Worm (Caenorhabditis elegans) whole organism, young adult: Measurements from ENCODE around the gene C01G10.18.

ENCODE experiments used
- B0019.2 ChIP-seq: fragments of 200-800 bp; sonication (Bioruptor generic); conservative IDR thresholded peaks from 2 replicates; pipeline ENCODE4 v1.3.6; 2022; ENCODE audit warnings: missing genetic modification reagents, missing genetic modification characterization, missing compliant biosample characterization
- B0035.1 ChIP-seq: sonication (generic microtip); optimal IDR thresholded peaks from 2 replicates; lab custom pipeline; 2016; ENCODE audit warnings: missing genetic modification characterization, mild to moderate bottlenecking, missing compliant biosample characterization, missing genotype, missing genetic modification reagents
- C06A6.2 ChIP-seq: fragments of 200-800 bp; sonication (Bioruptor generic); conservative IDR thresholded peaks from 2 replicates; pipeline ENCODE4 v1.3.6; 2022; ENCODE audit warnings: missing genetic modification characterization, missing compliant biosample characterization
- F22D6.2 ChIP-seq: sonication (generic microtip); optimal IDR thresholded peaks from 2 replicates; lab custom pipeline; 2016; ENCODE audit warnings: mild to moderate bottlenecking, missing genetic modification characterization, missing compliant biosample characterization
- F33H1.4 ChIP-seq: fragments of 200-800 bp; sonication (Bioruptor generic); IDR thresholded peaks from 2 replicates; pipeline ENCODE4 v1.3.6; 2022; ENCODE audit warnings: missing genetic modification reagents, missing genetic modification characterization, missing compliant biosample characterization
- K12H6.12 ChIP-seq: fragments of 200-800 bp; sonication (Bioruptor generic); optimal IDR thresholded peaks from 2 replicates; lab custom pipeline; 2018; ENCODE audit warnings: mild to moderate bottlenecking, missing genetic modification characterization, missing compliant biosample characterization
- T26A5.8 ChIP-seq: sonication (generic microtip); optimal IDR thresholded peaks from 2 replicates; lab custom pipeline; 2016; ENCODE audit warnings: missing genetic modification characterization, missing compliant biosample characterization
- Y53G8AR.9 ChIP-seq: fragments of 200-800 bp; sonication (Bioruptor generic); conservative IDR thresholded peaks from 2 replicates; pipeline ENCODE4 v1.3.6; 2022; ENCODE audit warnings: missing genetic modification reagents, missing genetic modification characterization, missing compliant biosample characterization
- Y67H2A.10 ChIP-seq: fragments of 200-800 bp; sonication (Bioruptor generic); conservative IDR thresholded peaks from 2 replicates; pipeline ENCODE4 v1.3.6; 2022; ENCODE audit warnings: missing genetic modification reagents, missing genetic modification characterization, missing compliant biosample characterization
- akir-1 ChIP-seq: fragments of 200-800 bp; sonication (Bioruptor generic); optimal IDR thresholded peaks from 2 replicates; lab custom pipeline; 2018; ENCODE audit warnings: mild to moderate bottlenecking, missing genetic modification characterization, moderate library complexity, missing compliant biosample characterization
- attf-3 ChIP-seq: fragments of 200-800 bp; sonication (Bioruptor generic); conservative IDR thresholded peaks from 2 replicates; pipeline ENCODE4 v1.3.6; 2022; ENCODE audit warnings: missing genetic modification reagents, missing genetic modification characterization, missing compliant biosample characterization
- cebp-1 ChIP-seq, 2 experiments: fragments of 200-800 bp in 1 of 2; sonication (Bioruptor generic) in 1 of 2; sonication (generic microtip) in 1 of 2; IDR thresholded peaks in 1 of 2; optimal IDR thresholded peaks in 1 of 2; 2 replicates each; pipeline versions ENCODE4 v1.3.6 to Lab custom; 2017 to 2022; ENCODE audit warnings: missing compliant biosample characterization in 2 of 2, missing genetic modification characterization in 2 of 2, mild to moderate bottlenecking in 1 of 2, missing genetic modification reagents in 1 of 2, moderate library complexity in 1 of 2
- cebp-2 ChIP-seq: fragments of 200-800 bp; sonication (Bioruptor generic); IDR thresholded peaks from 2 replicates; pipeline ENCODE4 v1.3.6; 2022; ENCODE audit warnings: missing genetic modification characterization, missing compliant biosample characterization
- ceh-58 ChIP-seq: fragments of 200-800 bp; sonication (Bioruptor generic); IDR thresholded peaks from 2 replicates; pipeline ENCODE4 v1.3.6; 2022; ENCODE audit warnings: missing genetic modification characterization, missing compliant biosample characterization
- ceh-79 ChIP-seq: sonication (generic microtip); optimal IDR thresholded peaks from 2 replicates; lab custom pipeline; 2017; ENCODE audit warnings: mild to moderate bottlenecking, missing genetic modification characterization, missing compliant biosample characterization
- die-1 ChIP-seq: sonication (generic microtip); optimal IDR thresholded peaks from 2 replicates; lab custom pipeline; 2016; ENCODE audit warnings: missing genotype, mild to moderate bottlenecking, missing genetic modification characterization, missing compliant biosample characterization
- egl-18 ChIP-seq: fragments of 200-800 bp; sonication (Bioruptor generic); IDR thresholded peaks from 2 replicates; pipeline ENCODE4 v1.3.6; 2022; ENCODE audit warnings: missing genetic modification reagents, missing genetic modification characterization, missing compliant biosample characterization
- egrh-3 ChIP-seq: fragments of 200-800 bp; sonication (Bioruptor generic); IDR thresholded peaks from 2 replicates; pipeline ENCODE4 v1.3.6; 2022; ENCODE audit warnings: missing genetic modification reagents, missing genetic modification characterization, missing compliant biosample characterization
- ekl-4 ChIP-seq: fragments of 200-800 bp; sonication (Bioruptor generic); IDR thresholded peaks from 2 replicates; pipeline ENCODE4 v1.3.6; 2022; ENCODE audit warnings: missing genetic modification reagents, missing genetic modification characterization, missing compliant biosample characterization
- hlh-26 ChIP-seq: fragments of 200-800 bp; sonication (Bioruptor generic); conservative IDR thresholded peaks from 2 replicates; pipeline ENCODE4 v1.3.6; 2022; ENCODE audit warnings: missing genetic modification reagents, missing genetic modification characterization, missing compliant biosample characterization
- hsf-1 ChIP-seq: fragments of 200-800 bp; sonication (Bioruptor generic); IDR thresholded peaks from 2 replicates; pipeline ENCODE4 v1.3.6; 2022; ENCODE audit warnings: missing genetic modification reagents, missing genetic modification characterization, missing compliant biosample characterization
- let-607 ChIP-seq, 2 experiments: fragments of 200-800 bp in 1 of 2; sonication (Bioruptor generic) in 1 of 2; sonication (generic microtip) in 1 of 2; optimal IDR thresholded peaks; 2 replicates each; lab custom pipeline; 2016 to 2018; ENCODE audit warnings: mild to moderate bottlenecking in 2 of 2, missing compliant biosample characterization in 2 of 2, missing genetic modification characterization in 2 of 2, moderate library complexity in 2 of 2, missing genotype in 1 of 2
- lin-35 ChIP-seq, 3 experiments: fragments of 150-350 bp in 2 of 3; sonication (generic microtip) in 1 of 3; optimal IDR thresholded peaks; 2 replicates each; lab custom pipeline; 2014 to 2018; ENCODE audit warnings: missing biosample characterization in 3 of 3, missing genetic modification characterization in 3 of 3, missing genetic modification reagents in 3 of 3
- lsy-27 ChIP-seq: sonication (generic microtip); optimal IDR thresholded peaks from 2 replicates; lab custom pipeline; 2017; ENCODE audit warnings: missing genetic modification characterization, mild to moderate bottlenecking, missing compliant biosample characterization, antibody characterized with exemption, missing genotype, borderline replicate concordance; ENCODE audit not compliant: insufficient read depth
- madf-3 ChIP-seq: fragments of 200-800 bp; sonication (Bioruptor generic); IDR thresholded peaks from 2 replicates; pipeline ENCODE4 v1.3.6; 2022; ENCODE audit warnings: missing genetic modification reagents, missing genetic modification characterization, missing compliant biosample characterization
- madf-6 ChIP-seq: fragments of 200-800 bp; sonication (Bioruptor generic); IDR thresholded peaks from 2 replicates; pipeline ENCODE4 v1.3.6; 2022; ENCODE audit warnings: missing genetic modification reagents, missing genetic modification characterization, missing compliant biosample characterization
- mcd-1 ChIP-seq: fragments of 200-800 bp; sonication (Bioruptor generic); IDR thresholded peaks from 2 replicates; pipeline ENCODE4 v1.3.6; 2022; ENCODE audit warnings: missing genetic modification reagents, missing genetic modification characterization, missing compliant biosample characterization
- mel-28 ChIP-seq: sonication (generic microtip); optimal IDR thresholded peaks from 2 replicates; lab custom pipeline; 2016; ENCODE audit warnings: borderline replicate concordance, mild to moderate bottlenecking, missing genetic modification characterization, missing compliant biosample characterization
- nfya-1 ChIP-seq: sonication (generic microtip); optimal IDR thresholded peaks from 2 replicates; lab custom pipeline; 2017; ENCODE audit warnings: antibody characterized with exemption, missing compliant biosample characterization, missing genetic modification characterization, borderline replicate concordance; ENCODE audit not compliant: insufficient read depth
- nfyb-1 ChIP-seq: fragments of 200-800 bp; sonication (Bioruptor generic); IDR thresholded peaks from 2 replicates; pipeline ENCODE4 v1.3.6; 2022; ENCODE audit warnings: missing genetic modification reagents, missing genetic modification characterization, missing compliant biosample characterization
- nhr-120 ChIP-seq: fragments of 200-800 bp; sonication (Bioruptor generic); IDR thresholded peaks from 2 replicates; pipeline ENCODE4 v1.3.6; 2022; ENCODE audit warnings: missing genetic modification characterization, missing compliant biosample characterization
- nhr-179 ChIP-seq: sonication (generic microtip); optimal IDR thresholded peaks from 2 replicates; lab custom pipeline; 2016; ENCODE audit warnings: mild to moderate bottlenecking, missing genetic modification characterization, missing compliant biosample characterization
- nhr-27 ChIP-seq: fragments of 200-800 bp; sonication (Bioruptor generic); optimal IDR thresholded peaks from 2 replicates; lab custom pipeline; 2018; ENCODE audit warnings: mild to moderate bottlenecking, missing genetic modification characterization, moderate library complexity, missing compliant biosample characterization
- pbrm-1 ChIP-seq: fragments of 200-800 bp; sonication (Bioruptor generic); IDR thresholded peaks from 2 replicates; pipeline ENCODE4 v1.3.6; 2022; ENCODE audit warnings: missing genetic modification reagents, missing genetic modification characterization, missing compliant biosample characterization
- pha-4 ChIP-seq: fragments of 150-350 bp; sonication (generic microtip); optimal IDR thresholded peaks from 2 replicates; lab custom pipeline; 2014; ENCODE audit warnings: missing biosample characterization, missing genetic modification reagents, missing genetic modification characterization
- sdz-38 ChIP-seq: sonication (generic microtip); optimal IDR thresholded peaks from 2 replicates; lab custom pipeline; 2016; ENCODE audit warnings: missing genotype, missing genetic modification characterization, missing compliant biosample characterization
- snpc-1.1 ChIP-seq: sonication (generic microtip); optimal IDR thresholded peaks from 2 replicates; lab custom pipeline; 2017; ENCODE audit warnings: missing genetic modification characterization, mild to moderate bottlenecking, missing compliant biosample characterization, antibody characterized with exemption, moderate library complexity, missing genotype, missing genetic modification reagents; ENCODE audit not compliant: insufficient read depth
- snpc-4 ChIP-seq, 5 experiments: fragments of 150-350 bp in 1 of 5; sonication (generic microtip) in 4 of 5; optimal IDR thresholded peaks; 2 replicates each; lab custom pipeline; 2014 to 2018; ENCODE audit warnings: missing genetic modification characterization in 5 of 5, missing biosample characterization in 3 of 5, antibody characterized with exemption in 2 of 5, mild to moderate bottlenecking in 2 of 5, missing compliant biosample characterization in 2 of 5, missing genotype in 2 of 5, moderate library complexity in 2 of 5, missing genetic modification reagents in 1 of 5
- sptf-2 ChIP-seq: fragments of 200-800 bp; sonication (Bioruptor generic); optimal IDR thresholded peaks from 2 replicates; lab custom pipeline; 2018; ENCODE audit warnings: mild to moderate bottlenecking, missing genetic modification characterization, missing compliant biosample characterization
- tbp1 ChIP-seq: fragments of 200-800 bp; sonication (Bioruptor generic); optimal IDR thresholded peaks from 2 replicates; lab custom pipeline; 2018; ENCODE audit warnings: mild to moderate bottlenecking, missing genetic modification characterization, missing compliant biosample characterization
- unc-62 ChIP-seq: fragments of 150-350 bp; optimal IDR thresholded peaks from 2 replicates; lab custom pipeline; 2014; ENCODE audit warnings: missing biosample characterization, missing genetic modification reagents, missing genetic modification characterization
- zfh-2 ChIP-seq: fragments of 200-800 bp; sonication (Bioruptor generic); conservative IDR thresholded peaks from 2 replicates; pipeline ENCODE4 v1.3.6; 2022; ENCODE audit warnings: missing genetic modification reagents, missing genetic modification characterization, missing compliant biosample characterization
- zim-3 ChIP-seq: sonication (generic microtip); optimal IDR thresholded peaks from 2 replicates; lab custom pipeline; 2017; ENCODE audit warnings: mild to moderate bottlenecking, missing genetic modification characterization, moderate library complexity, missing compliant biosample characterization
- ztf-18 ChIP-seq: sonication (generic microtip); optimal IDR thresholded peaks from 2 replicates; lab custom pipeline; 2016; ENCODE audit warnings: missing genotype, mild to moderate bottlenecking, missing genetic modification characterization, missing compliant biosample characterization
- ztf-22 ChIP-seq: fragments of 200-800 bp; sonication (Bioruptor generic); optimal IDR thresholded peaks from 2 replicates; lab custom pipeline; 2018; ENCODE audit warnings: mild to moderate bottlenecking, missing genetic modification characterization, moderate library complexity, missing compliant biosample characterization
- ztf-25 ChIP-seq: fragments of 200-800 bp; sonication (Bioruptor generic); IDR thresholded peaks from 2 replicates; pipeline ENCODE4 v1.3.6; 2022; ENCODE audit warnings: missing genetic modification reagents, missing genetic modification characterization, missing compliant biosample characterization
- ztf-6 ChIP-seq: fragments of 200-800 bp; sonication (Bioruptor generic); IDR thresholded peaks from 2 replicates; pipeline ENCODE4 v1.3.6; 2022; ENCODE audit warnings: missing genetic modification reagents, missing genetic modification characterization, missing compliant biosample characterization

C01G10.18 gene

DNA sequence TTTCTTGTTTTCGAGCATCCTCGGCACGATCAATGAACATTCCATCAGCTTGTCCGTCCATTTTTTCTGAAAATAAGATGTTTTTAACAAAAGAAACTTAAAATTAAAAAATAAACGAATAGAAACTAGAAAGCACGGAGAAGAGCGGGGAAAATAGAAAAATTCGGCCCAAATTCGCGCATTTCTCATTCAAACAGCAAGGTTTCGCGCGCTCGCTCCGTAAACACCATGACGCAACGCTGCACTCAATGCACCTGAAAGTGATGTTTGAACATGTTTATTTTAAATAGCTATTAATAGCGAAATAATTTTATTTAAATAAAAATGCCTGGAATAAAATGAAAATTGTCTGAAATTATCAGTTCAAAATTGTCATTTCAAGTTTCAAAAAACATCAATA lies 29.0 kb downstream of the C01G10.18 start, which contains the start of the genes mcm-3 and C25D7.15 (continued):
- TF ChIP-seq snpc-1.1 (tag; lab: Kevin White, UChicago) (peak; percentile 46), ztf-25 (no peak), K12H6.12 (tag; lab: Kevin White, UChicago) (no peak), tbp1 (peak; percentile 55), pbrm-1 (GFP tag; lab: Robert Waterston, UW) (peak; percentile 63; the same call in 1 of the 2 replicates), Y67H2A.10 (no peak), mel-28 (tag; lab: Kevin White, UChicago) (no peak), die-1 (tag; lab: Kevin White, UChicago) (no peak), C06A6.2 (no peak), lin-35 (GFP tag; optimal IDR thresholded peaks at IDR 0.05; lab: Kevin White, UChicago) (peak in 2 of 3 experiments; percentile 45 to 62), egrh-3 (GFP tag; lab: Robert Waterston, UW) (no peak), hlh-26 (no peak), cebp-1 (GFP tag; IDR thresholded peaks at IDR 0.05; lab: Robert Waterston, UW) (no peak), cebp-1 (tag; optimal IDR thresholded peaks at IDR 0.05; lab: Kevin White, UChicago) (peak; percentile 6), let-607 (tag; optimal IDR thresholded peaks at IDR 0.05; lab: Kevin White, UChicago) (no peak), B0019.2 (GFP tag; lab: Robert Waterston, UW) (peak; percentile 84), attf-3 (GFP tag; lab: Robert Waterston, UW) (0 out of 2 replicates have a peak, but pooled peaks have one; percentile 42), snpc-4 (GFP tag; optimal IDR thresholded peaks at IDR 0.05; lab: Kevin White, UChicago) (no peak), snpc-4 (tag; optimal IDR thresholded peaks at IDR 0.05; lab: Kevin White, UChicago) (peak in 1 of 4 experiments; percentile 42), ztf-18 (tag; lab: Kevin White, UChicago) (peak; percentile 7), sptf-2 (GFP tag; lab: Kevin White, UChicago) (no peak), pha-4 (tag; lab: Kevin White, UChicago) (no peak), F22D6.2 (tag; lab: Kevin White, UChicago) (no peak), akir-1 (GFP tag; lab: Kevin White, UChicago) (no peak), F33H1.4 (GFP tag; lab: Robert Waterston, UW) (peak; percentile 75), nfya-1 (tag; lab: Kevin White, UChicago) (no peak), nhr-27 (tag; lab: Kevin White, UChicago) (no peak), nfyb-1 (GFP tag; lab: Robert Waterston, UW) (no peak), zim-3 (tag; lab: Kevin White, UChicago) (no peak), ztf-6 (no peak), ekl-4 (GFP tag; lab: Robert Waterston, UW) (no peak), T26A5.8 (tag; lab: Kevin White, UChicago) (no peak), B0035.1 (tag; lab: Kevin White, UChicago) (no peak), egl-18 (GFP tag; lab: Robert Waterston, UW) (no peak), nhr-179 (no peak), madf-3 (GFP tag; lab: Robert Waterston, UW) (peak; percentile 78; the same call in 1 of the 2 replicates), nhr-120 (GFP tag; lab: Robert Waterston, UW) (no peak), mcd-1 (GFP tag; lab: Robert Waterston, UW) (peak; percentile 49), ceh-58 (GFP tag; lab: Robert Waterston, UW) (no peak), Y53G8AR.9 (GFP tag; lab: Robert Waterston, UW) (no peak), sdz-38 (no peak), zfh-2 (GFP tag; lab: Robert Waterston, UW) (no peak), hsf-1 (peak; percentile 87), madf-6 (GFP tag; lab: Robert Waterston, UW) (peak; percentile 97), lsy-27 (tag; lab: Kevin White, UChicago) (no peak), unc-62 (no peak), ztf-22 (no peak), ceh-79 (no peak), cebp-2 (no peak)
